Fruit fly (Drosophila melanogaster): Measurements from ENCODE around the gene CG9330.

CG9330 gene

DNA sequence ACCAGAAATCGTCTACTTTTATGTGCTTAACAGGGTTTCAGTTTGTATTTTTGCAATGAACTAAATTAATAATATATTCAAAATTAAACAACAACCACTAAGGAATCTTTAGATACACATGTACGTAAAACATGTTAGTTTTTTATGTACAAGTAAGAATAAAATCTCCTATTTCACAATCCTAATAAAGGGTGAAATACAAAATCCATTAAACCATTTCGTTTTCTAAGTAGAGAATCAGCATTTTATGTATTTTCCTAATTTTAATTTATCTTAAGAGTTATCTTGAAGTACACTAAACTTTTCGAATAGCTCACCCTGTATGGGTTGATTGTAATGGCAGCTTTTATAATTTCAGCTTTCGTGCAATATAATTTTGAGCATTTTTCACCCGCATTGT, 24.3 kb upstream of the CG9330 start:
- TF ChIP-seq cnc (optimal IDR thresholded peaks at IDR 0.05), result no peak
- TF ChIP-seq CG5204 (GFP tag; optimal IDR thresholded peaks at IDR 0.05), result peak; percentile 25
- TF ChIP-seq CG14711 (tag; optimal IDR thresholded peaks at IDR 0.05), result no peak
- no peak for TF ChIP-seq CG7101 (tag; optimal IDR thresholded peaks at IDR 0.05)

DNA sequence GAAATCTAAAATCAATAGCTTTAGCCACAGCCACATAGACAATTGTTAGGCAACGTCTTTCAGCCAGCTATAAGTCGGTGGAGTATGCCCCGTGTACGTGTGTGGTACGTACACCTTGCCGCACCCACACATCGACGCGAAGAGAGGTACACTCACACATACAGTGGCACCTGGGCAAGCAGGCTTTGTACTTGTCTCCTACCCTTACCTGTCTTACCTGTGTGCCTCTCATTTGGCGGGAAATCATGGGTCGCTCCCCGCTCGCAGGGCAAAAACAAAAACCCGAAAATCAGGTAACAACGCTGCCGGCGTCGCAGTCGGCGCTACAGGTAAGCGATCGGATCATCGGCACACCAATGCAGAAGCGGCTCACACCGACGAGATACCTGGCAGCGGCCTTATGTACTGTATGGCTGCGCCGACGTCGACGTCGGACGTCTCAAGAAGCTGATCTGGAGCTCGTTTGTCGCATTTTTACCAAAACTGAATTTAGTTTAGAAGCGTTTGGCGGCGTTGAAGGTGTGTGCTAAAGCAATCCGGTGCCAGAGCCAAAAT, 23.8 kb upstream of the CG9330 start:
- TF ChIP-seq bab1 (GFP tag; optimal IDR thresholded peaks at IDR 0.05) (no peak), CG7045 (GFP tag; optimal IDR thresholded peaks at IDR 0.05) (no peak), toe (GFP tag; optimal IDR thresholded peaks at IDR 0.05) (no peak), cic (GFP tag; optimal IDR thresholded peaks at IDR 0.05) (no peak), CG5204 (GFP tag; optimal IDR thresholded peaks at IDR 0.05) (no peak), Mnt (GFP tag; optimal IDR thresholded peaks at IDR 0.05) (no peak), Clk (GFP tag; optimal IDR thresholded peaks at IDR 0.05) (no peak), kay (GFP tag; ENCODE audit: borderline replicate concordance) (no peak), CG11617 (GFP tag; optimal IDR thresholded peaks at IDR 0.05) (no peak), pad (GFP tag; optimal IDR thresholded peaks at IDR 0.05) (no peak), cnc (optimal IDR thresholded peaks at IDR 0.05) (no peak), CG14711 (tag; optimal IDR thresholded peaks at IDR 0.05) (no peak), CG7101 (tag; optimal IDR thresholded peaks at IDR 0.05) (no peak), CG12768 (GFP tag; optimal IDR thresholded peaks at IDR 0.05) (no peak), CG1620 (GFP tag; optimal IDR thresholded peaks at IDR 0.05) (no peak), Crg-1 (GFP tag; optimal IDR thresholded peaks at IDR 0.05) (no peak), tj (GFP tag; optimal IDR thresholded peaks at IDR 0.05) (no peak), Hr96 (GFP tag; optimal IDR thresholded peaks at IDR 0.05) (no peak), CG33017 (tag; optimal IDR thresholded peaks at IDR 0.05) (no peak)

DNA sequence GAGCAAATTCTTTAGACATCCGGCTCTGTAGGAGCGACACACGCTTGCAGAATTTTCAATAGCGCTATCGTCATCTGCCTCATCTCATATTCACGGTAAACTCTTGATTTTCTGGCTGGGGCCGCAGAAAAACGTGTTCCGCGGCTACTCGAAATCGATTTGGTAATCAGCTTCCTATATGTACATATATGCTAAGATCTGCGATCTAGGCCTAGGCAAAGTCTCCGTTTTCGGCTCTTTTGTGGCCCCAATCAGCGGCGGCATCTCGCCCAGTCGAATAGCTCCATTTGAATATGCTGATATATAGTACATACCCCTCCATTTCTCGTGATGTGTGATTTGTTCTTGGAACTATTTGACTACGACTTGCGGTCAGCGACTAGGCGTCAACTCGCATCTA, 23.0 kb upstream of the CG9330 start:
- no peak for TF ChIP-seq Clk (GFP tag; optimal IDR thresholded peaks at IDR 0.05)
- no peak for TF ChIP-seq ovo (GFP tag; optimal IDR thresholded peaks at IDR 0.05)
- no peak for TF ChIP-seq CG7101 (tag; optimal IDR thresholded peaks at IDR 0.05)
- no peak for TF ChIP-seq CG14711 (tag; optimal IDR thresholded peaks at IDR 0.05)
- TF ChIP-seq Hr96 (GFP tag; optimal IDR thresholded peaks at IDR 0.05), result no peak
- no peak for TF ChIP-seq CG7045 (GFP tag; optimal IDR thresholded peaks at IDR 0.05)
- TF ChIP-seq toe (GFP tag; optimal IDR thresholded peaks at IDR 0.05), result no peak
- TF ChIP-seq kay (GFP tag; ENCODE audit: borderline replicate concordance), result no peak
- TF ChIP-seq CG33017 (tag; optimal IDR thresholded peaks at IDR 0.05), result no peak
- TF ChIP-seq CG5204 (GFP tag; optimal IDR thresholded peaks at IDR 0.05), result no peak
- no peak for TF ChIP-seq tj (GFP tag; optimal IDR thresholded peaks at IDR 0.05)
- TF ChIP-seq cnc (optimal IDR thresholded peaks at IDR 0.05), result no peak
- no peak for TF ChIP-seq Mnt (GFP tag; optimal IDR thresholded peaks at IDR 0.05)
- TF ChIP-seq Crg-1 (GFP tag; optimal IDR thresholded peaks at IDR 0.05), result no peak
- TF ChIP-seq CG12768 (GFP tag; optimal IDR thresholded peaks at IDR 0.05), result no peak
- no peak for TF ChIP-seq bab1 (GFP tag; optimal IDR thresholded peaks at IDR 0.05)
- TF ChIP-seq CG11617 (GFP tag; optimal IDR thresholded peaks at IDR 0.05), result no peak
- TF ChIP-seq pad (GFP tag; optimal IDR thresholded peaks at IDR 0.05), result no peak

DNA sequence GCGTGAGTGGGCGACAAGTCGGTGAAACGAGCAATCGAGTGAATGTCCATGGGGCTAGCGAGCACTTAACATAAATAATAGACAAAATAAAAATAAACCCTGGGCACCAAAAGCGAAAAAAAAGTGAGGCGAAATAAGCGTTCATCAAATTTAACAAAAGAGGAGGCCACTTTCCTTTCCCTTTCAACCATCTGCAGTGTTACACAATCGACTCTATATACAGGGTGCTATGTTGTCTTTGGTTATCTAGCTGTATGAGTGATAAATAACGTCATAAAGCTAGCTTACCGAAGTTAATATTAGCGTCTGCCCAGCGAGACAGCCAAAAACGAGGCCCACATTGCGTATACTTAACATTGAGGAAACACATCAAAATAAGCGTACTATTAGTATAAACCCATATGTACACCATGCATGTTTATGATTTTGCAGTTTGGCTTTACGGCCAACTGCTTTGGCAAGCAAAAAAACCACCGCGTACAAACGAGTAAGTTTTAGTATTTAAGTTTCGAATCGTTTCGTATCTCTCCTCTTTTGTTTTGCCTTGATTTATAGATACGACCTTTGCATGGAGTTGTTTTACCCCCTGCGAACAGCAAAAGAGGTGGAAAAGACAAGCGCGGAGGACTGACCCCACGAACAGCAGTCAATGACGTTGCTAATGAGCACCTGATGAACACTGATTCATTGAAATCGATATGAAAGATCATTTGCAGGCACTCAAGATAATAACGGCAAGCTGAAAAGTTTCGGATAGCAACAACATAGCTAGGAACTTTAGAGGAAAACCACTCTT, 20.9 kb upstream of the CG9330 start:
- TF ChIP-seq ovo (GFP tag; optimal IDR thresholded peaks at IDR 0.05) (no peak), kay (GFP tag; ENCODE audit: borderline replicate concordance) (no peak), CG14711 (tag; optimal IDR thresholded peaks at IDR 0.05) (no peak), toe (GFP tag; optimal IDR thresholded peaks at IDR 0.05) (no peak), Crg-1 (GFP tag; optimal IDR thresholded peaks at IDR 0.05) (no peak), tj (GFP tag; optimal IDR thresholded peaks at IDR 0.05) (no peak), CG7045 (GFP tag; optimal IDR thresholded peaks at IDR 0.05) (no peak), cic (GFP tag; optimal IDR thresholded peaks at IDR 0.05) (no peak), bab1 (GFP tag; optimal IDR thresholded peaks at IDR 0.05) (no peak), CG11617 (GFP tag; optimal IDR thresholded peaks at IDR 0.05) (no peak), CG12768 (GFP tag; optimal IDR thresholded peaks at IDR 0.05) (no peak), CG1620 (GFP tag; optimal IDR thresholded peaks at IDR 0.05) (no peak), Mnt (GFP tag; optimal IDR thresholded peaks at IDR 0.05) (no peak), CG7101 (tag; optimal IDR thresholded peaks at IDR 0.05) (no peak), Hr96 (GFP tag; optimal IDR thresholded peaks at IDR 0.05) (no peak), Clk (GFP tag; optimal IDR thresholded peaks at IDR 0.05) (no peak), pad (GFP tag; optimal IDR thresholded peaks at IDR 0.05) (no peak), CG33017 (tag; optimal IDR thresholded peaks at IDR 0.05) (no peak), cnc (optimal IDR thresholded peaks at IDR 0.05) (no peak)

DNA sequence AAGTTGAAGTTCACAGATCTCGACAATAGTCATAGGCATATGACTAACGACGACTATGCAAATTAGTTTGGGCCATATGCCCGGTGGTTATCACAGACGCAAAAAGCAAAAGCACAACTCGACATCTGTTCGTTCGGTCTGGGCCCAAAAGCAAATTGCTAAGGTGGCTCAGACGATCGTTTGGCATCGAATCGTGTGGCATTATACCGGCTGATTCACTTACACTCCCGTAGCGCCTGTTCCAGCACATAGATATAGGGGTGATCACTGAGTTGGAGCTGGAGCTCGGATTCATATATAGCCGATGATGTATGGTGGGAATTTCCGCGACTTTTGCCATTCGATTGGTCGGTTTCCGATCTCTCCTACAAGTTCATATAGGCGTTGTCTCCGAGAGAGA, 19.9 kb upstream of the CG9330 start:
- TF ChIP-seq cic (GFP tag; optimal IDR thresholded peaks at IDR 0.05), result no peak
- no peak for TF ChIP-seq pad (GFP tag; optimal IDR thresholded peaks at IDR 0.05)
- TF ChIP-seq kay (GFP tag; ENCODE audit: borderline replicate concordance), result no peak
- no peak for TF ChIP-seq tj (GFP tag; optimal IDR thresholded peaks at IDR 0.05)

DNA sequence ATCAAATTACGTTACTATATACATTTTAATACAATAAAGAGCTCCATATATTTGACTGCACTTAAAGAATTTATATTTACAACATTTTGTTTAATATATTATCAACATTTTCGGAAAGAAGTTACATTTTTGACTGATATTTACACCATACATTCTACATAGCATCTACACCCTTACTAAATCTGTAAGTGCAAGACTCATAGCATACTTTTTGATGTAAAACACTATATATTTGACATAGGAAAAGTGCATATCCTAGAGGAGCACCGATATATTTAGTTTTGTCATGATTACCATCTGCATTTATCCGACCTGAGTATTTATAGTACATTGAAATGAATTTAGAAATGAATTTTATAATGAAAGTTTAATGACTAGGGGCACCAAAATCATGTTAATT, 17.1 kb upstream of the CG9330 start:
- TF ChIP-seq Crg-1 (GFP tag; optimal IDR thresholded peaks at IDR 0.05), result no peak
- TF ChIP-seq CG14711 (tag; optimal IDR thresholded peaks at IDR 0.05), result no peak
- no peak for TF ChIP-seq pad (GFP tag; optimal IDR thresholded peaks at IDR 0.05)
- TF ChIP-seq Clk (GFP tag; optimal IDR thresholded peaks at IDR 0.05), result no peak
- no peak for TF ChIP-seq cic (GFP tag; optimal IDR thresholded peaks at IDR 0.05)
- TF ChIP-seq CG5204 (GFP tag; optimal IDR thresholded peaks at IDR 0.05), result no peak
- no peak for TF ChIP-seq Hr96 (GFP tag; optimal IDR thresholded peaks at IDR 0.05)
- no peak for TF ChIP-seq toe (GFP tag; optimal IDR thresholded peaks at IDR 0.05)
- no peak for TF ChIP-seq kay (GFP tag; ENCODE audit: borderline replicate concordance)
- no peak for TF ChIP-seq CG33017 (tag; optimal IDR thresholded peaks at IDR 0.05)
- TF ChIP-seq tj (GFP tag; optimal IDR thresholded peaks at IDR 0.05), result no peak
- no peak for TF ChIP-seq CG12768 (GFP tag; optimal IDR thresholded peaks at IDR 0.05)
- no peak for TF ChIP-seq Mnt (GFP tag; optimal IDR thresholded peaks at IDR 0.05)
- no peak for TF ChIP-seq cnc (optimal IDR thresholded peaks at IDR 0.05)
- no peak for TF ChIP-seq CG7045 (GFP tag; optimal IDR thresholded peaks at IDR 0.05)
- TF ChIP-seq CG7101 (tag; optimal IDR thresholded peaks at IDR 0.05), result no peak
- no peak for TF ChIP-seq bab1 (GFP tag; optimal IDR thresholded peaks at IDR 0.05)
- TF ChIP-seq CG11617 (GFP tag; optimal IDR thresholded peaks at IDR 0.05), result no peak

Measured in whole organism, adult.